Worm (Caenorhabditis elegans) whole organism, L4 larva: Measurements from ENCODE around the gene hda-6.
A peak's percentile ranks its signal among the peaks of the same experiment; 100 is the strongest.

Source experiments
- daf-12 ChIP-seq: fragments of 150-350 bp; optimal IDR thresholded peaks from 2 replicates; lab custom pipeline; 2014; ENCODE audit warnings: missing biosample characterization, missing genetic modification reagents, missing genetic modification characterization
- daf-16 ChIP-seq, 3 experiments: sonication (generic microtip); optimal IDR thresholded peaks; 2 replicates each; lab custom pipeline; 2016 to 2017; ENCODE audit warnings: missing genetic modification characterization in 3 of 3, missing genetic modification reagents in 3 of 3, mild to moderate bottlenecking in 2 of 3, missing compliant biosample characterization in 2 of 3, missing biosample characterization in 1 of 3, moderate library complexity in 1 of 3
- daf-19 ChIP-seq: fragments of 200-800 bp; sonication (Bioruptor generic); conservative IDR thresholded peaks from 2 replicates; pipeline ENCODE4 v1.3.6; 2022; ENCODE audit warnings: missing genetic modification characterization, missing compliant biosample characterization
- nhr-102 ChIP-seq: sonication (generic microtip); optimal IDR thresholded peaks from 2 replicates; lab custom pipeline; 2016; ENCODE audit warnings: mild to moderate bottlenecking, missing genetic modification characterization, moderate library complexity, missing compliant biosample characterization

- TF ChIP-seq daf-16 (GFP tag; optimal IDR thresholded peaks at IDR 0.05; lab: Kevin White, UChicago) (no peak), daf-16 (tag; optimal IDR thresholded peaks at IDR 0.05; lab: Kevin White, UChicago) (peak; percentile 61), daf-19 (GFP tag; lab: Robert Waterston, UW) (no peak), daf-12 (no peak), nhr-102 (tag; lab: Kevin White, UChicago) (no peak)
These were observed 10.2 kb upstream of the hda-6 start for ce11 chrIV:5374321-5374720.
